Worm (Caenorhabditis elegans): Measurements from ENCODE around the gene fbxa-199.

DNA sequence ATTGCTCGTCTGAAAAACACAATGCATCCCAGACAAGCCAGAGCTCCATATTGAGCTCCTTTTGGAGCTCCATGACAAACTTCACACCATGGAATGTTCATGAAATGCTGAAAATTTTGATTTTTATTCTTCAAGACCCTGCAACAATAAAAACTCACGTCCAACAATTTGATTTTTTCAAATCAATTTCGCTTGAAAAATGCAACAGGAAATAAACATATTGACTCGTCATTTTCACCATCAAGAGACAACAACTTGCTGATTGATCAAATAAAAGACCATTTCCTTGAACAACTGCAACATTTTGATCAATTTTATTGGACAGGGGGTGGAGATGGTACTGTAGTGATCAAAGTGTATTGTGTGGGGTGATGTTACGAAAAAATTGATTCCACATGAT is 28.9 kb downstream of the fbxa-199 start, which contains the start of gene nhr-269:
- TF ChIP-seq ets-4 (GFP tag; optimal IDR thresholded peaks at IDR 0.05) (no peak), nfya-1 (tag; optimal IDR thresholded peaks at IDR 0.05; ENCODE audit: borderline replicate concordance, insufficient read depth) (no peak)

All from whole organism, young adult.